Fruit fly (Drosophila melanogaster) whole organism, adult: ENCODE results near the gene Sur.

Experiments
- Hr96 ChIP-seq: fragments of 200-800 bp; sonication (Bioruptor generic); optimal IDR thresholded peaks from 2 replicates; lab custom pipeline; 2016; ENCODE audit warnings: missing biosample characterization, missing genetic modification characterization
- pad ChIP-seq: fragments of 200-800 bp; sonication (Bioruptor generic); optimal IDR thresholded peaks from 3 replicates; lab custom pipeline; 2017; ENCODE audit warnings: missing biosample characterization, missing genetic modification characterization, mild to moderate bottlenecking, moderate library complexity, missing genetic modification reagents

DNA sequence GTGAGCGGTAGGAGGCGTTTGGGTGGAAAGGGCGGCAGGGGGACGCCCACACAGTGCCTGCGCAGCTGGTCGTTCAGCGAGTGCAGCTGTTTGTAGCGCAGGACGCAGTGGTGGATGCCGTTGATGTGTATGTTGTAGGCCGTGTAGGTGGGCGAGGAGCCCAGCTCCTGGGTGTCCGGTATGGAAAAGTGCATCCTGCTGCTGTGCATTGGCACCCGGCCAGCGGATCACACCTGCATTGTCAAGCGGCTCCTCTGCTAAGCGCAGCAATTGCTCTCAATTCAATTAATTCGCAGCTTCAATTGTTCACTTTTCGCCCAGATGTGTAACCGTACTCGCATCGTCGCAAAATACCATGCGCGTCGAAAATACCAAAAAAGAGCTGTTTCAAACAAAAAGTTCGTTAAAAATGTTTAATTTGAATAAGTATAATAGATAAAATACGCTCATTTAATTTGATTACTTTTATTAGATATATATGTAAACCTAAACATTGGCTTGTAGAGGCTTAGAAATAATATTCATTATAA lies 7.8 kb upstream of the Sur start, which contains the start of gene Snx17:
- TF ChIP-seq Hr96, result no peak
- no peak for TF ChIP-seq pad
